Worm (Caenorhabditis elegans) whole organism, late embryonic: ENCODE results near the gene dos-3.

Source experiments
- C38D4.7 ChIP-seq: fragments of 200-800 bp; sonication (Bioruptor generic); optimal IDR thresholded peaks from 2 replicates; lab custom pipeline; 2018; ENCODE audit warnings: mild to moderate bottlenecking, missing genetic modification characterization, moderate library complexity, missing compliant biosample characterization
- K09A11.1 ChIP-seq: sonication (generic microtip); optimal IDR thresholded peaks from 2 replicates; lab custom pipeline; 2017; ENCODE audit warnings: antibody characterized with exemption, mild to moderate bottlenecking, missing genetic modification characterization, missing compliant biosample characterization; ENCODE audit not compliant: insufficient read depth
- T23F11.4 ChIP-seq: fragments of 200-800 bp; sonication (Bioruptor generic); optimal IDR thresholded peaks from 2 replicates; lab custom pipeline; 2018; ENCODE audit warnings: mild to moderate bottlenecking, missing genetic modification characterization, missing compliant biosample characterization
- Y22D7AL.16 ChIP-seq: sonication (generic microtip); optimal IDR thresholded peaks from 2 replicates; lab custom pipeline; 2016; ENCODE audit warnings: missing genetic modification characterization, missing compliant biosample characterization
- ahr-1 ChIP-seq: sonication (generic microtip); optimal IDR thresholded peaks from 2 replicates; lab custom pipeline; 2016; ENCODE audit warnings: missing genetic modification characterization, missing compliant biosample characterization
- ama-1 ChIP-seq: fragments of 150-350 bp; optimal IDR thresholded peaks from 2 replicates; lab custom pipeline; 2014
- ceh-18 ChIP-seq: sonication (generic microtip); optimal IDR thresholded peaks from 2 replicates; lab custom pipeline; 2016; ENCODE audit warnings: missing genetic modification characterization, missing compliant biosample characterization
- ceh-2 ChIP-seq: sonication (generic microtip); optimal IDR thresholded peaks from 2 replicates; lab custom pipeline; 2016; ENCODE audit warnings: missing genotype, missing genetic modification characterization, missing compliant biosample characterization
- ceh-31 ChIP-seq: sonication (generic microtip); optimal IDR thresholded peaks from 2 replicates; lab custom pipeline; 2016; ENCODE audit warnings: missing genetic modification characterization, missing compliant biosample characterization
- elt-2 ChIP-seq: sonication (generic microtip); optimal IDR thresholded peaks from 2 replicates; lab custom pipeline; 2016; ENCODE audit warnings: missing genetic modification reagents, missing genetic modification characterization, missing compliant biosample characterization
- elt-4 ChIP-seq: sonication (generic microtip); optimal IDR thresholded peaks from 2 replicates; lab custom pipeline; 2016; ENCODE audit warnings: missing genetic modification characterization, missing compliant biosample characterization
- fax-1 ChIP-seq: sonication (generic microtip); optimal IDR thresholded peaks from 2 replicates; lab custom pipeline; 2016; ENCODE audit warnings: missing genotype, missing genetic modification characterization, missing compliant biosample characterization
- fkh-10 ChIP-seq: fragments of 150-350 bp; optimal IDR thresholded peaks from 2 replicates; lab custom pipeline; 2014; ENCODE audit warnings: missing biosample characterization, missing genetic modification reagents, missing genetic modification characterization
- hlh-13 ChIP-seq: fragments of 200-800 bp; sonication (Bioruptor generic); optimal IDR thresholded peaks from 2 replicates; lab custom pipeline; 2018; ENCODE audit warnings: mild to moderate bottlenecking, missing genetic modification characterization, missing compliant biosample characterization
- hlh-15 ChIP-seq: sonication (generic microtip); optimal IDR thresholded peaks from 2 replicates; lab custom pipeline; 2016; ENCODE audit warnings: missing genetic modification characterization, missing compliant biosample characterization
- hlh-30 ChIP-seq: sonication (generic microtip); optimal IDR thresholded peaks from 2 replicates; lab custom pipeline; 2017; ENCODE audit warnings: antibody characterized with exemption, missing genetic modification characterization, missing compliant biosample characterization; ENCODE audit not compliant: insufficient read depth
- hlh-6 ChIP-seq: sonication (generic microtip); optimal IDR thresholded peaks from 2 replicates; lab custom pipeline; 2016; ENCODE audit warnings: missing genotype, missing genetic modification characterization, missing compliant biosample characterization
- hlh-8 ChIP-seq: sonication (generic microtip); optimal IDR thresholded peaks from 2 replicates; lab custom pipeline; 2016; ENCODE audit warnings: missing genotype, missing genetic modification characterization, missing compliant biosample characterization
- lim-6 ChIP-seq: sonication (generic microtip); optimal IDR thresholded peaks from 2 replicates; lab custom pipeline; 2016; ENCODE audit warnings: missing genetic modification characterization, missing compliant biosample characterization
- nfya-1 ChIP-seq: sonication (generic microtip); optimal IDR thresholded peaks from 2 replicates; lab custom pipeline; 2017; ENCODE audit warnings: missing genetic modification characterization, mild to moderate bottlenecking, missing compliant biosample characterization, antibody characterized with exemption, moderate library complexity
- nhr-11 ChIP-seq: fragments of 150-350 bp; optimal IDR thresholded peaks from 2 replicates; lab custom pipeline; 2014; ENCODE audit warnings: missing biosample characterization, missing genetic modification characterization
- nhr-232 ChIP-seq: sonication (generic microtip); optimal IDR thresholded peaks from 2 replicates; lab custom pipeline; 2016; ENCODE audit warnings: missing genetic modification characterization, missing compliant biosample characterization
- pat-9 ChIP-seq: fragments of 200-800 bp; sonication (Bioruptor generic); optimal IDR thresholded peaks from 2 replicates; lab custom pipeline; 2018; ENCODE audit warnings: mild to moderate bottlenecking, missing genetic modification characterization, moderate library complexity, missing compliant biosample characterization
- pax-1 ChIP-seq: fragments of 150-350 bp; optimal IDR thresholded peaks from 2 replicates; lab custom pipeline; 2014; ENCODE audit warnings: missing biosample characterization, missing genetic modification characterization
- pha-4 ChIP-seq: fragments of 150-350 bp; optimal IDR thresholded peaks from 2 replicates; lab custom pipeline; 2018; ENCODE audit warnings: missing biosample characterization, missing genetic modification reagents, missing genetic modification characterization
- pros-1 ChIP-seq: fragments of 150-350 bp; optimal IDR thresholded peaks from 2 replicates; lab custom pipeline; 2014; ENCODE audit warnings: missing biosample characterization, missing genetic modification reagents, missing genetic modification characterization
- ref-2 ChIP-seq: sonication (generic microtip); optimal IDR thresholded peaks from 2 replicates; lab custom pipeline; 2016; ENCODE audit warnings: missing genetic modification characterization, missing compliant biosample characterization
- sox-2 ChIP-seq: fragments of 200-800 bp; sonication (Bioruptor generic); IDR thresholded peaks from 2 replicates; pipeline ENCODE4 v1.3.6; 2022; ENCODE audit warnings: missing genetic modification reagents, missing genetic modification characterization, missing compliant biosample characterization
- sox-4 ChIP-seq: sonication (generic microtip); optimal IDR thresholded peaks from 2 replicates; lab custom pipeline; 2017; ENCODE audit warnings: mild to moderate bottlenecking, missing genetic modification characterization, inconsistent platforms, missing compliant biosample characterization
- tbx-2 ChIP-seq: sonication (generic microtip); optimal IDR thresholded peaks from 2 replicates; lab custom pipeline; 2016; ENCODE audit warnings: missing genetic modification characterization, missing compliant biosample characterization
- ttx-3 ChIP-seq: sonication (generic microtip); optimal IDR thresholded peaks from 2 replicates; lab custom pipeline; 2016; ENCODE audit warnings: missing genetic modification reagents, missing genetic modification characterization, missing compliant biosample characterization
- unc-3 ChIP-seq, 2 experiments: fragments of 200-800 bp in 1 of 2; sonication (Bioruptor generic) in 1 of 2; sonication (generic microtip) in 1 of 2; conservative IDR thresholded peaks in 1 of 2; optimal IDR thresholded peaks in 1 of 2; 2 replicates each; pipeline versions ENCODE4 v1.3.6 to Lab custom; 2016 to 2022; ENCODE audit warnings: missing compliant biosample characterization in 2 of 2, missing genetic modification characterization in 2 of 2, missing genetic modification reagents in 1 of 2
- unc-42 ChIP-seq: sonication (generic microtip); optimal IDR thresholded peaks from 2 replicates; lab custom pipeline; 2016; ENCODE audit warnings: missing genotype, missing genetic modification characterization, missing compliant biosample characterization

The dos-3 gene

DNA sequence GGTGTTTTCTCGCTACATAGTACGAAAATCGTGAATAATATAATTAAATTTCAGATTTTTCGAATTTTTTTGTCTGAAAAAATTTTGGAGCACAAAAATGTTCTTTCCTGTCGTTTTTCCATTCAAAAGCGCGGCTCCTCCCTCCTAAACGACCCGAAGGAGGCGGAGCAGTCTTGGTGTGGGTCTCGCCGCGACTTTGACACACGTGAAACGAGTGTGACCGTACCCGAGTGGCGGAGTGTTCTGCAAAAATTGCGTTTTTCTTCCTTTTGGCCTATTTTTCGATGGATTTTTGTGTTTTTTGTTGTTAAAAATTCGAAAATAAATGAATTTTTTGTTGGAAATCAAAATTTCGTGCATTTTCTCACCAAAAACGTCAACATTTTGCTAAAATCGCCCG, 45.8 kb downstream of the dos-3 start, which contains the start of gene snt-2:
snt-2 (minus strand) TSS at position 139 of the 400 bp plus-strand sequence.
- no peak for TF ChIP-seq unc-3 (GFP tag; conservative IDR thresholded peaks at IDR 0.05; lab: Robert Waterston, UW)
- no peak for TF ChIP-seq unc-3 (tag; optimal IDR thresholded peaks at IDR 0.05; lab: Kevin White, UChicago)
- no peak for TF ChIP-seq ttx-3 (tag; lab: Kevin White, UChicago)
- no peak for TF ChIP-seq sox-2
- peak; percentile 65 for TF ChIP-seq hlh-30 (tag; lab: Kevin White, UChicago)
- peak; percentile 38 for TF ChIP-seq elt-2 (tag; lab: Kevin White, UChicago)
- peak; percentile 16 for TF ChIP-seq tbx-2
- no peak for TF ChIP-seq ahr-1 (tag; lab: Kevin White, UChicago)
- TF ChIP-seq hlh-8 (tag; lab: Kevin White, UChicago), result no peak
- TF ChIP-seq nhr-11 (tag; lab: Kevin White, UChicago), result no peak
- TF ChIP-seq ama-1 (lab: Kevin White, UChicago), result no peak
- no peak for TF ChIP-seq C38D4.7 (GFP tag; lab: Kevin White, UChicago)
- TF ChIP-seq fkh-10, result no peak
- peak; percentile 17 for TF ChIP-seq ceh-2 (tag; lab: Kevin White, UChicago)
- no peak for TF ChIP-seq ref-2
- TF ChIP-seq sox-4 (tag; lab: Kevin White, UChicago), result no peak
- no peak for TF ChIP-seq lim-6 (tag; lab: Kevin White, UChicago)
- peak; percentile 19 for TF ChIP-seq pax-1 (tag; lab: Kevin White, UChicago)
- TF ChIP-seq ceh-18, result peak; percentile 17
- peak; percentile 59 for TF ChIP-seq ceh-31 (tag; lab: Kevin White, UChicago)
- no peak for TF ChIP-seq hlh-13 (GFP tag; lab: Kevin White, UChicago)
- no peak for TF ChIP-seq K09A11.1 (tag; lab: Kevin White, UChicago)
- TF ChIP-seq fax-1 (tag; lab: Kevin White, UChicago), result no peak
- peak; percentile 31 for TF ChIP-seq unc-42 (tag; lab: Kevin White, UChicago)
- peak; percentile 87 for TF ChIP-seq nfya-1 (tag; lab: Kevin White, UChicago)
- peak; percentile 8 for TF ChIP-seq pros-1 (tag; lab: Kevin White, UChicago)
- TF ChIP-seq nhr-232 (tag; lab: Kevin White, UChicago), result no peak
- no peak for TF ChIP-seq T23F11.4 (GFP tag; lab: Kevin White, UChicago)
- TF ChIP-seq elt-4 (tag; lab: Kevin White, UChicago), result no peak

DNA sequence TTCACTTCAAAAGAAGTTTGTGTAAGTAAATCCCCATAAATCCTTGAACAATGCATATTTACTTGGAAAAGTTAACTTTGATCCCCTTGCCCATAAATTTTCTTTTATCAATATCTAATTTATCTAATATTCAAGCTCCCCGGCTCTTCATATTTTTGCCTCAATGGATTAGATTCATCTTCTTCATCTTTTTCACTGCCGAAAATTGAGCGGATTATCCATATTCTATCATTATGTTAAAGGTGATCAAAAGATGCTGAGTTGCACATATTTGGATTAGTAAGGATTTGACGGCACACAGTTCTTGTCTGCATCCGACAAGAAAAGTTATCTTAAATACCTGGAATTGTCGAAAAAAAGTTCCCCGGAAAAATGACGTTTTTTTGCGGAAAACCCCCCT, 48.8 kb downstream of the dos-3 start:
- no peak for TF ChIP-seq hlh-6 (tag; lab: Kevin White, UChicago)
- no peak for TF ChIP-seq elt-4 (tag; lab: Kevin White, UChicago)
- no peak for TF ChIP-seq Y22D7AL.16 (tag; lab: Kevin White, UChicago)
- no peak for TF ChIP-seq hlh-8 (tag; lab: Kevin White, UChicago)
- no peak for TF ChIP-seq pat-9 (tag; lab: Kevin White, UChicago)
- no peak for TF ChIP-seq hlh-15 (tag; lab: Kevin White, UChicago)
- no peak for TF ChIP-seq nhr-232 (tag; lab: Kevin White, UChicago)
- TF ChIP-seq pha-4 (tag; lab: Kevin White, UChicago), result no peak
- no peak for TF ChIP-seq hlh-13 (GFP tag; lab: Kevin White, UChicago)
- TF ChIP-seq unc-42 (tag; lab: Kevin White, UChicago), result no peak

DNA sequence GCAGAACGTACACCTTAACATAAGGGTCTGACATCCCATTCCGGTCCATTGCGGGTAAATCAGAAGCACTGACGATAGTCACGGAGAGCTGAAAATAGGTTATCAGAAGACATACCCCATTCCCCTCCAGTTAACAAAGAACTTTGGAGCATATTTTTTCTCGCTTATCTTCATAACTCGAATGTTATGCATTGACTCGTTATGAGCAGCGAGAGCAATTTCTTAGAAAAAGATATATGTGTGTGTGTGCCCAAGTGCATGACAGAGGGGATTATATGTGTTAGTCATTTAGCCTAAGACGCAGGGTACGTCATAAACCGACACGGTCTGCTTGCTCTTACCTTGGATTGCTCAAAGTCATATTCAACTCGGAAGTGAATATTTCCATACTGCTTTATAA, 49.8 kb downstream of the dos-3 start:
- no peak for TF ChIP-seq ama-1 (lab: Kevin White, UChicago)
- TF ChIP-seq pax-1 (tag; lab: Kevin White, UChicago), result peak; percentile 17
